Fruit fly (Drosophila melanogaster): Measurements from ENCODE around the gene Muc11A.

Muc11A gene

dm6 chrX:12021750-12022149, 37.8 kb upstream of the Muc11A start:
- TF ChIP-seq CG11294 (GFP tag; IDR thresholded peaks at IDR 0.05), result no peak
- peak; percentile 90 for TF ChIP-seq svp (GFP tag)

dm6 chrX:12028825-12029514, 30.6 kb upstream of the Muc11A start, which contains the start of gene Usp7:
Usp7 (minus strand) TSS chrX:12029032.
- TF ChIP-seq CG15336 (GFP tag; IDR thresholded peaks at IDR 0.05), result 0 out of 2 replicates have a peak, but pooled peaks have one; percentile 33
- peak; percentile 25 for TF ChIP-seq CG3032 (tag; optimal IDR thresholded peaks at IDR 0.05)
- 0 out of 3 replicates have a peak, but pooled peaks have one; percentile 36 for TF ChIP-seq eg (GFP tag; IDR thresholded peaks at IDR 0.05)
- peak; percentile 67 for TF ChIP-seq Eip78C (GFP tag)
- TF ChIP-seq vri (GFP tag; optimal IDR thresholded peaks at IDR 0.05), result no peak
- TF ChIP-seq achi (GFP tag; optimal IDR thresholded peaks at IDR 0.05), result peak; percentile 97
- no peak for TF ChIP-seq Ets96B (tag; optimal IDR thresholded peaks at IDR 0.05)
- peak in 1 of 2 experiments; percentile 47 for TF ChIP-seq ss (GFP tag; optimal IDR thresholded peaks at IDR 0.05)

dm6 chrX:12031400-12031799, 28.2 kb upstream of the Muc11A start, which contains the start of gene Cyp311a1:
Cyp311a1 (minus strand) TSS chrX:12031465.
- no peak for TF ChIP-seq CG8319 (GFP tag; optimal IDR thresholded peaks at IDR 0.05)
- no peak for TF ChIP-seq fd85E (GFP tag; optimal IDR thresholded peaks at IDR 0.05)
- TF ChIP-seq Eip78C (GFP tag), result peak; percentile 43
- TF ChIP-seq CG8119 (GFP tag; IDR thresholded peaks at IDR 0.05), result peak; percentile 39; the same call in 1 of the 3 replicates
- no peak for TF ChIP-seq fd59A (GFP tag; optimal IDR thresholded peaks at IDR 0.05)
- peak; percentile 52; the same call in 1 of the 2 replicates for TF ChIP-seq CG15336 (GFP tag; IDR thresholded peaks at IDR 0.05)
- TF ChIP-seq eg (GFP tag; IDR thresholded peaks at IDR 0.05), result 0 out of 3 replicates have a peak, but pooled peaks have one; percentile 7

dm6 chrX:12032136-12032682, 27.4 kb upstream of the Muc11A start, which contains the start of gene Cyp318a1:
Cyp318a1 (plus strand) TSS chrX:12032632.
- TF ChIP-seq CG34406 (GFP tag; optimal IDR thresholded peaks at IDR 0.05), result no peak
- no peak for TF ChIP-seq CG3919 (GFP tag; optimal IDR thresholded peaks at IDR 0.05)
- no peak for TF ChIP-seq Blimp-1 (GFP tag; optimal IDR thresholded peaks at IDR 0.05)
- TF ChIP-seq CG1621 (tag; optimal IDR thresholded peaks at IDR 0.05), result no peak
- TF ChIP-seq CG7368 (GFP tag; optimal IDR thresholded peaks at IDR 0.05), result no peak
- TF ChIP-seq CG3032 (tag; optimal IDR thresholded peaks at IDR 0.05), result no peak
- no peak for TF ChIP-seq CG16779 (tag; optimal IDR thresholded peaks at IDR 0.05)
- TF ChIP-seq CG8632 (GFP tag; optimal IDR thresholded peaks at IDR 0.05), result no peak
- no peak for TF ChIP-seq Sox102F (GFP tag; optimal IDR thresholded peaks at IDR 0.05)
- TF ChIP-seq topi (GFP tag; optimal IDR thresholded peaks at IDR 0.05), result no peak

- TF ChIP-seq svp (GFP tag) (peak; percentile 60), Eip78C (GFP tag) (no peak), Sox15 (GFP tag; optimal IDR thresholded peaks at IDR 0.05) (no peak), CG8319 (GFP tag; optimal IDR thresholded peaks at IDR 0.05) (no peak), CG3919 (GFP tag; optimal IDR thresholded peaks at IDR 0.05) (no peak), CG6163 (GFP tag; IDR thresholded peaks at IDR 0.05) (no peak), CG9139 (GFP tag; optimal IDR thresholded peaks at IDR 0.05) (no peak), CG8632 (GFP tag; optimal IDR thresholded peaks at IDR 0.05) (no peak)
Measured at dm6 chrX:12034713-12035112, 24.9 kb upstream of the Muc11A start.

- no peak for TF ChIP-seq topi (GFP tag; optimal IDR thresholded peaks at IDR 0.05)
Measured at dm6 chrX:12035207-12035606, 24.4 kb upstream of the Muc11A start.

- TF ChIP-seq Eip75B (GFP tag; optimal IDR thresholded peaks at IDR 0.05) (no peak), Hr38 (GFP tag; optimal IDR thresholded peaks at IDR 0.05) (no peak), OdsH (GFP tag; optimal IDR thresholded peaks at IDR 0.05) (no peak), Eip78C (GFP tag) (no peak), Blimp-1 (GFP tag; optimal IDR thresholded peaks at IDR 0.05) (no peak)
Measured at dm6 chrX:12043398-12043797, 16.2 kb upstream of the Muc11A start, which contains the start of gene Ten-a. Ten-a (plus strand) TSS chrX:12043698.

All from whole organism, prepupa.